Worm (Caenorhabditis elegans): ENCODE measurements around the gene mrps-16.

mrps-16 gene

DNA sequence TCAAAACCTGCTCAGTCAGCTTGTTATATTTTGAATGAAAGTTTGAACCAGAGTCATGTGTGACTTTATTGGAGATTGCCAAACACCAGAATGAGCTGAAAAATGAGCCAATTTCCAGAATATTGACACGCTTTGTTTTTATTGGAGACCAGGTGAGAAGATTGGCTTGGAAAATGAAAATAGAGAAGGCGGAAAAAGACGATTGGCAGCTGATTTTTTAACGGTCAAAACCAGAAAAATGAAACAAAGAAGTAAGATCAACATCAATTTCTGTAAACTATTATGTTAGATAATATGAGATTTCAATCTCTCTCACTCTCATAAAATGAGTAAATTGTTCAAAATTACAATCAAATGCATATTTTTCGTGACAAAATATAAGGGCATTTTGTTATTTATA, 41.1 kb upstream of the mrps-16 start, which contains the start of gene srx-114:
Gene srx-114 (minus strand): TSS at position 101 of the 400 bp plus-strand sequence.
- TF ChIP-seq attf-4 (tag; optimal IDR thresholded peaks at IDR 0.05) (no peak), lin-1 (GFP tag; IDR thresholded peaks at IDR 0.05) (no peak), lim-7 (GFP tag; IDR thresholded peaks at IDR 0.05) (no peak), aha-1 (tag) (no peak), zag-1 (tag; optimal IDR thresholded peaks at IDR 0.05) (no peak), nhr-237 (tag; optimal IDR thresholded peaks at IDR 0.05) (no peak), hmg-1.1 (GFP tag; IDR thresholded peaks at IDR 0.05) (no peak), ces-1 (GFP tag; optimal IDR thresholded peaks at IDR 0.05) (no peak), tag-97 (GFP tag; IDR thresholded peaks at IDR 0.05) (no peak), nhr-6 (tag; optimal IDR thresholded peaks at IDR 0.05) (no peak), ceh-62 (tag; optimal IDR thresholded peaks at IDR 0.05) (no peak), ceh-32 (tag; optimal IDR thresholded peaks at IDR 0.05; ENCODE audit: poor library complexity) (no peak)

DNA sequence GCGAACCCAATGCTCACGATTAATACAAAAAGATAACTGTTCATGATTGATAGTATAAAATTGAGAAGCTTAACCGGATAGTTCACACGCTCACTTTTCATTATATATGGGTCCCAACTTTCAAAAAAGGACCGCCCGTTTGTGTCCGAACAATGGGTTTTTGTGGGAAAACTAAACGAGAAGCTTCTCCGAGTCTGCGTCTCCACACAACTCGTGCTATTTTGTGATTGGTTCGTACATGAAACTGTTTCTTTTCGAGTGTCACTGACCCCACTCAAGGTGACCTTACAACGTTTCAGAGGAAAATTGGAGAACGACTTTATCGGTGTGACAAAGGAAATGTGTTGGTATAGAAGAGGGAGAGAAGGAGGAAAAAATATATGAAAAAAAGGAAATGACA, 37.3 kb upstream of the mrps-16 start, which contains the start of gene dct-5:
Gene dct-5 (minus strand): TSS at position 101 of the 400 bp plus-strand sequence.
- no peak for TF ChIP-seq egl-43 (GFP tag; IDR thresholded peaks at IDR 0.05)
- TF ChIP-seq T26A8.4 (GFP tag; IDR thresholded peaks at IDR 0.05) = no peak
- no peak for TF ChIP-seq daf-12 (tag; optimal IDR thresholded peaks at IDR 0.05)
- TF ChIP-seq duxl-1 (tag; optimal IDR thresholded peaks at IDR 0.05; ENCODE audit: poor library complexity) = no peak
- TF ChIP-seq nhr-11 (tag; optimal IDR thresholded peaks at IDR 0.05) = no peak
- no peak for TF ChIP-seq skn-1 (tag; optimal IDR thresholded peaks at IDR 0.05)
- no peak for TF ChIP-seq daf-19 (GFP tag; conservative IDR thresholded peaks at IDR 0.05)
- no peak for TF ChIP-seq gei-8 (GFP tag; optimal IDR thresholded peaks at IDR 0.05)
- no peak for TF ChIP-seq F26F4.8 (GFP tag; conservative IDR thresholded peaks at IDR 0.05)
- no peak for TF ChIP-seq madf-5 (GFP tag; IDR thresholded peaks at IDR 0.05)

DNA sequence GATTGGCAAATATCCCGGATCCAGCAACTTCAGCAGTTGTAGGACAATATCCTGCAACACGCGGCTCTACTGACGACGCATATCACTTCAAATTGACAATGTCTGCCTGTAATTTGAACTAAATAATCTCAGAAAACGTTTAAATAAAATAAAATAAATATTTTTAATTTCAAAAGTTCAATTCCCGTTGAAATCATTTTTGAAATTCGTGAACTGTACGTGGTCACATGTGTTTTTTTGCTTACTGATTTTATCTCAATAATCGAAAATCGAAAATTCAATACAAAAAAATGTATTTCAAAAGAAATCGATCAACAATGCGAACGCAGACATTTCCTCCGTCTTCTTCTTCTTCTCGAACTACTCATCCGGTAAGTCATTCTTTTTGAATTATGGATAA, 36.6 kb upstream of the mrps-16 start, which contains the start of gene F07F6.1:
Gene F07F6.1 (plus strand): TSS at position 301 of the 400 bp plus-strand sequence.
- TF ChIP-seq T20F7.1 (GFP tag; optimal IDR thresholded peaks at IDR 0.05) (no peak), skn-1 (tag; optimal IDR thresholded peaks at IDR 0.05) (no peak), daf-19 (GFP tag; conservative IDR thresholded peaks at IDR 0.05) (no peak), nhr-77 (tag; optimal IDR thresholded peaks at IDR 0.05) (no peak), snpc-4 (tag; optimal IDR thresholded peaks at IDR 0.05) (no peak), spr-3 (GFP tag; optimal IDR thresholded peaks at IDR 0.05) (no peak), mdl-1 (tag; optimal IDR thresholded peaks at IDR 0.05) (no peak), vab-7 (GFP tag; IDR thresholded peaks at IDR 0.05) (no peak), ceh-28 (tag; optimal IDR thresholded peaks at IDR 0.05) (no peak), hif-1 (tag; optimal IDR thresholded peaks at IDR 0.05) (no peak), R02D3.7 (tag; optimal IDR thresholded peaks at IDR 0.05) (no peak), ceh-32 (tag; optimal IDR thresholded peaks at IDR 0.05; ENCODE audit: poor library complexity) (no peak), unc-62 (GFP tag; optimal IDR thresholded peaks at IDR 0.05 in 1 of 2) (no peak), unc-62 (tag; optimal IDR thresholded peaks at IDR 0.05) (no peak), nhr-11 (tag; optimal IDR thresholded peaks at IDR 0.05) (no peak)

DNA sequence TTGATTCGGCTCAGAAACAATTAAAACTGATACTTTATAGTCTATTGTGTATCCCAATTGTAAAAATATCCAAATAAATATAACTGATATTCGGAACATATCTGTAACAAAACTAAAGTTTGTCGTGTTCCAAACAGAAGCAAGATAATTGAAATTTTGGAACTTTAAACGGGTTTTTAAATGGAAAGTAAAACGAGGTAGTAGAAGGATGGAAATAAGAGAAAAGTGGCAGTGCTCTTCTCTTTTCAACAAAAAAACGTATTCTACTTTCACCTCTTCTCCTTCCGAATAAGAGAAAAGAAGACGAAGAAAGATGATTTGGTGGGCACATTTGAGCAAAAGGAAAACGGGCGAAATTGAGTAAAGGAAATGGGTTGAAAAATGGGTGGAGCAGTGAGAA, 27.7 kb upstream of the mrps-16 start, which contains the start of gene nmr-1:
Gene nmr-1 (minus strand): TSS at position 101 of the 400 bp plus-strand sequence.
- TF ChIP-seq gei-8 (GFP tag; optimal IDR thresholded peaks at IDR 0.05) (no peak), nhr-28 (tag; optimal IDR thresholded peaks at IDR 0.05) (no peak), lin-1 (GFP tag; IDR thresholded peaks at IDR 0.05) (no peak), Y75B8A.6 (GFP tag; IDR thresholded peaks at IDR 0.05) (no peak), duxl-1 (tag; optimal IDR thresholded peaks at IDR 0.05; ENCODE audit: poor library complexity) (no peak), T26A8.4 (GFP tag; IDR thresholded peaks at IDR 0.05) (no peak), lir-3 (tag; optimal IDR thresholded peaks at IDR 0.05) (no peak), nhr-6 (tag; optimal IDR thresholded peaks at IDR 0.05) (no peak)

Measured in whole organism, L4 larva.